Worm (Caenorhabditis elegans) whole organism, mixed stage, embryonic: ENCODE data around the gene C01G5.7.

Experiments
- ceh-39 ChIP-seq: fragments of 150-350 bp; optimal IDR thresholded peaks from 2 replicates; lab custom pipeline; 2014; ENCODE audit warnings: missing biosample characterization, missing genetic modification characterization
- cnd-1 ChIP-seq: fragments of 200-800 bp; sonication (Bioruptor generic); optimal IDR thresholded peaks from 2 replicates; lab custom pipeline; 2018; ENCODE audit warnings: mild to moderate bottlenecking, missing genetic modification characterization, missing compliant biosample characterization
- flh-1 ChIP-seq: fragments of 200-800 bp; sonication (Bioruptor generic); optimal IDR thresholded peaks from 2 replicates; lab custom pipeline; 2018; ENCODE audit warnings: mild to moderate bottlenecking, missing genetic modification characterization, moderate library complexity, missing compliant biosample characterization
- lsy-2 ChIP-seq: fragments of 150-350 bp; optimal IDR thresholded peaks from 2 replicates; lab custom pipeline; 2014; ENCODE audit warnings: missing biosample characterization, missing genetic modification characterization
- nhr-12 ChIP-seq: fragments of 150-350 bp; optimal IDR thresholded peaks from 2 replicates; lab custom pipeline; 2014; ENCODE audit warnings: missing biosample characterization, missing genetic modification characterization
- nhr-28 ChIP-seq: fragments of 150-350 bp; optimal IDR thresholded peaks from 2 replicates; lab custom pipeline; 2014; ENCODE audit warnings: missing biosample characterization, missing genetic modification characterization
- pha-4 ChIP-seq: fragments of 150-350 bp; optimal IDR thresholded peaks from 2 replicates; lab custom pipeline; 2018; ENCODE audit warnings: missing biosample characterization, missing genetic modification reagents, missing genetic modification characterization
- sptf-1 ChIP-seq: sonication (generic microtip); optimal IDR thresholded peaks from 2 replicates; lab custom pipeline; 2017; ENCODE audit warnings: mild to moderate bottlenecking, missing genetic modification characterization, moderate library complexity, missing compliant biosample characterization
- unc-39 ChIP-seq: fragments of 150-350 bp; optimal IDR thresholded peaks from 2 replicates; lab custom pipeline; 2014; ENCODE audit warnings: missing biosample characterization, missing genetic modification characterization
- ztf-11 ChIP-seq: fragments of 150-350 bp; optimal IDR thresholded peaks from 2 replicates; lab custom pipeline; 2014; ENCODE audit warnings: missing biosample characterization, missing genetic modification characterization

DNA sequence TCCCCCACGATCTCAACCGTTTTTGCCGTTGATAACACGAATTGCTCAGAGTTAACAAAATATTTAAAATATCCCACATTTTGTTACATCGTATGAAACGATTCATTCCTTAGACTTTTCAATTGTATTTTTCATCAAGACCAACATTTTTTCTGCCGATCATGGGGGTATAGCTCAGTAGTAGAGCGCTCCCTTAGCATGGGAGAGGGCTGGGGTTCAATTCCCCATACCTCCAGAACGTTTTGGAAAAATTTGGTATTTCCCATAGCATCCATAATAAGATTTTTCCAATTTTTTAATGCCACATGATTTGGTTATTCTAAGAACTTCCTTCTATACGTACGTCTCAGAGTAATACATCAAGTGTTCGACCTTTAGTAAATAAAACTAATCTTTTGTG lies 44.1 kb downstream of the C01G5.7 start:
- TF ChIP-seq sptf-1 (tag; lab: Kevin White, UChicago) (no peak), unc-39 (no peak), nhr-28 (tag; lab: Kevin White, UChicago) (no peak), ceh-39 (no peak), flh-1 (GFP tag; lab: Kevin White, UChicago) (no peak), pha-4 (tag; lab: Kevin White, UChicago) (no peak), lsy-2 (tag; lab: Kevin White, UChicago) (no peak), ztf-11 (tag; lab: Kevin White, UChicago) (no peak), nhr-12 (no peak), cnd-1 (tag; lab: Kevin White, UChicago) (no peak)
